3 fruit fly cellular contexts compared by ENCODE assay signal in genomic region chrX:10127204-10127603, dm6.
A peak's percentile ranks its signal among the peaks of the same experiment; 100 is the strongest.
TF ChIP-seq lines count a peak whose summit lies in the region.

No protein-coding gene starts in this region.

- no peak for TF ChIP-seq CTCF in whole organism, embryonic (GFP tag; optimal IDR thresholded peaks at IDR 0.05; lab: Kevin White, UChicago)

TF ChIP-seq in whole organism, embryonic, 481 proteins besides CTCF, POLR2A, EP300 and RAD21:
- no peak for TF ChIP-seq toy (GFP tag; IDR thresholded peaks at IDR 0.05; lab: Robert Waterston, UW)
- peak; percentile 26; the same call in 1 of the 2 replicates for TF ChIP-seq Drgx (GFP tag; IDR thresholded peaks at IDR 0.05; lab: Robert Waterston, UW)

TF ChIP-seq in whole organism, prepupa, 60 proteins besides CTCF, POLR2A, EP300 and RAD21:
- TF ChIP-seq Eip75B (GFP tag; optimal IDR thresholded peaks at IDR 0.05; lab: Kevin White, UChicago) (no peak), CG7368 (GFP tag; optimal IDR thresholded peaks at IDR 0.05; lab: Kevin White, UChicago) (no peak), Gug (GFP tag; IDR thresholded peaks at IDR 0.05; lab: Robert Waterston, UW) (peak; percentile 39; the same call in 1 of the 2 replicates), CG8119 (GFP tag; IDR thresholded peaks at IDR 0.05; lab: Robert Waterston, UW) (peak; percentile 40; the same call in 2 of the 3 replicates), CG1621 (tag; optimal IDR thresholded peaks at IDR 0.05; lab: Kevin White, UChicago) (no peak), Hr4 (GFP tag; optimal IDR thresholded peaks at IDR 0.05; lab: Kevin White, UChicago) (peak; percentile 61), salr (GFP tag; optimal IDR thresholded peaks at IDR 0.05; lab: Kevin White, UChicago) (peak in 1 of 2 experiments; percentile 43), CG6276 (GFP tag; optimal IDR thresholded peaks at IDR 0.05; lab: Kevin White, UChicago) (peak; percentile 46), CG34406 (GFP tag; optimal IDR thresholded peaks at IDR 0.05; lab: Kevin White, UChicago) (no peak), CG9139 (GFP tag; optimal IDR thresholded peaks at IDR 0.05; lab: Kevin White, UChicago) (no peak), Ets96B (tag; optimal IDR thresholded peaks at IDR 0.05; lab: Kevin White, UChicago) (no peak), Ets21C (GFP tag; optimal IDR thresholded peaks at IDR 0.05; lab: Kevin White, UChicago) (no peak), acj6 (GFP tag; optimal IDR thresholded peaks at IDR 0.05; lab: Kevin White, UChicago) (no peak), eg (GFP tag; IDR thresholded peaks at IDR 0.05; lab: Robert Waterston, UW) (peak; percentile 58), dac (GFP tag; optimal IDR thresholded peaks at IDR 0.05; lab: Kevin White, UChicago) (no peak), CG32006 (GFP tag; optimal IDR thresholded peaks at IDR 0.05; lab: Kevin White, UChicago) (peak; percentile 71), Hr39 (GFP tag; optimal IDR thresholded peaks at IDR 0.05; lab: Kevin White, UChicago) (no peak), CG15336 (GFP tag; IDR thresholded peaks at IDR 0.05; lab: Robert Waterston, UW) (peak; percentile 67), Eip78C (GFP tag; lab: Kevin White, UChicago) (peak; percentile 56), Hr38 (GFP tag; optimal IDR thresholded peaks at IDR 0.05; lab: Kevin White, UChicago) (no peak), CG4318 (GFP tag; optimal IDR thresholded peaks at IDR 0.05; lab: Kevin White, UChicago) (peak; percentile 6), CG16779 (tag; optimal IDR thresholded peaks at IDR 0.05; lab: Kevin White, UChicago) (no peak), CG6163 (GFP tag; IDR thresholded peaks at IDR 0.05; lab: Robert Waterston, UW) (0 out of 3 replicates have a peak, but pooled peaks have one; percentile 45), CG8632 (GFP tag; optimal IDR thresholded peaks at IDR 0.05; lab: Kevin White, UChicago) (no peak), CG11294 (GFP tag; IDR thresholded peaks at IDR 0.05; lab: Robert Waterston, UW) (no peak), Lpt (GFP tag; optimal IDR thresholded peaks at IDR 0.05; lab: Kevin White, UChicago) (peak; percentile 0), OdsH (GFP tag; optimal IDR thresholded peaks at IDR 0.05; lab: Kevin White, UChicago) (peak; percentile 10)

TF ChIP-seq in whole organism, pupa, 21 proteins besides CTCF, POLR2A, EP300 and RAD21:
- peak; percentile 44 for TF ChIP-seq Ets98B (GFP tag; IDR thresholded peaks at IDR 0.05; lab: Robert Waterston, UW)
- peak; percentile 25 for TF ChIP-seq CG8301 (tag; optimal IDR thresholded peaks at IDR 0.05; lab: Kevin White, UChicago)
- TF ChIP-seq CG14655 (GFP tag; optimal IDR thresholded peaks at IDR 0.05; lab: Kevin White, UChicago) = peak; percentile 37
- TF ChIP-seq CG15710 (tag; optimal IDR thresholded peaks at IDR 0.05; lab: Kevin White, UChicago) = no peak

Comparison
In these comparisons a context has a peak if more than half of its experiments do, and no peak if none do; other contexts are left out.
1. Of the 7 proteins assayed by ChIP-seq in both whole organism, embryonic and whole organism, prepupa: peak only in whole organism, embryonic: none; only in whole organism, prepupa: Gug and Lpt; in both: none; in neither: 5.